Worm (Caenorhabditis elegans) whole organism, late embryonic: ENCODE data around the gene scl-27.

Experiments
- ceh-9 ChIP-seq: sonication (generic microtip); optimal IDR thresholded peaks from 2 replicates; lab custom pipeline; 2016; ENCODE audit warnings: mild to moderate bottlenecking, missing genetic modification characterization, inconsistent platforms, missing compliant biosample characterization
- rnt-1 ChIP-seq: sonication (generic microtip); optimal IDR thresholded peaks from 2 replicates; lab custom pipeline; 2016; ENCODE audit warnings: missing genetic modification characterization, missing compliant biosample characterization

ce11 chrV:415072-415471, 15.3 kb downstream of the scl-27 start:
- TF ChIP-seq ceh-9 (tag; lab: Kevin White, UChicago): no peak
- TF ChIP-seq rnt-1 (tag; lab: Kevin White, UChicago): no peak
